Worm (Caenorhabditis elegans) whole organism, L1 larva: ENCODE data around the gene math-39.
A peak's percentile ranks its signal among the peaks of the same experiment; 100 is the strongest.

Experiments
- C16A3.4 ChIP-seq: fragments of 150-350 bp; optimal IDR thresholded peaks from 2 replicates; lab custom pipeline; 2014; ENCODE audit warnings: missing biosample characterization, missing genetic modification characterization
- ama-1 ChIP-seq: fragments of 150-350 bp; optimal IDR thresholded peaks from 2 replicates; lab custom pipeline; 2014
- blmp-1 ChIP-seq: fragments of 150-350 bp; optimal IDR thresholded peaks from 2 replicates; lab custom pipeline; 2014; ENCODE audit warnings: missing biosample characterization, missing genetic modification characterization
- ceh-88 ChIP-seq: fragments of 200-800 bp; sonication (Bioruptor generic); IDR thresholded peaks from 2 replicates; pipeline ENCODE4 v1.3.6; 2022; ENCODE audit warnings: missing genetic modification characterization, missing compliant biosample characterization
- dpl-1 ChIP-seq, 3 experiments: fragments of 150-350 bp in 2 of 3; sonication (generic microtip) in 1 of 3; optimal IDR thresholded peaks; 2 replicates each; lab custom pipeline; 2014 to 2017; ENCODE audit warnings: missing biosample characterization in 3 of 3, missing genetic modification characterization in 3 of 3, missing genetic modification reagents in 3 of 3
- efl-1 ChIP-seq, 4 experiments: fragments of 150-350 bp; optimal IDR thresholded peaks in 3 of 4; peaks in 1 of 4; 1 replicate in 1 of 4; 2 replicates in 3 of 4; lab custom pipeline; 2014; ENCODE audit warnings: missing biosample characterization in 2 of 4, missing genetic modification characterization in 2 of 4, missing genetic modification reagents in 2 of 4
- efl-3 ChIP-seq: fragments of 200-800 bp; sonication (Bioruptor generic); optimal IDR thresholded peaks from 2 replicates; lab custom pipeline; 2018; ENCODE audit warnings: mild to moderate bottlenecking, missing genetic modification characterization, missing compliant biosample characterization
- egl-13 ChIP-seq: sonication (generic microtip); optimal IDR thresholded peaks from 2 replicates; lab custom pipeline; 2016; ENCODE audit warnings: missing genotype, missing genetic modification reagents, missing genetic modification characterization, missing compliant biosample characterization
- elt-2 ChIP-seq: sonication (generic microtip); optimal IDR thresholded peaks from 2 replicates; lab custom pipeline; 2016; ENCODE audit warnings: missing genetic modification characterization, mild to moderate bottlenecking, inconsistent platforms, missing compliant biosample characterization, missing genetic modification reagents
- elt-3 ChIP-seq, 6 experiments: fragments of 150-350 bp in 1 of 6; sonication (generic microtip); optimal IDR thresholded peaks; 2 replicates each; lab custom pipeline; 2017 to 2018; ENCODE audit warnings: missing biosample characterization in 6 of 6, missing genetic modification characterization in 6 of 6, inconsistent platforms in 1 of 6
- grh-1 ChIP-seq: fragments of 200-800 bp; sonication (Bioruptor generic); IDR thresholded peaks from 2 replicates; pipeline ENCODE4 v1.3.6; 2022; ENCODE audit warnings: missing genetic modification reagents, missing genetic modification characterization, missing compliant biosample characterization
- hlh-17 ChIP-seq: fragments of 200-800 bp; sonication (Bioruptor generic); optimal IDR thresholded peaks from 2 replicates; lab custom pipeline; 2018; ENCODE audit warnings: missing genetic modification characterization, mild to moderate bottlenecking, missing compliant biosample characterization, moderate library complexity, borderline replicate concordance
- hlh-4 ChIP-seq: sonication (generic microtip); optimal IDR thresholded peaks from 2 replicates; lab custom pipeline; 2016; ENCODE audit warnings: mild to moderate bottlenecking, missing genetic modification characterization, missing compliant biosample characterization
- hpl-2 ChIP-seq: fragments of 150-350 bp; optimal IDR thresholded peaks from 2 replicates; lab custom pipeline; 2014; ENCODE audit warnings: missing biosample characterization, missing genetic modification reagents, missing genetic modification characterization
- irx-1 ChIP-seq: sonication (generic microtip); optimal IDR thresholded peaks from 2 replicates; lab custom pipeline; 2016; ENCODE audit warnings: missing genetic modification characterization, missing compliant biosample characterization
- isw-1 ChIP-seq: fragments of 200-800 bp; sonication (Bioruptor generic); IDR thresholded peaks from 2 replicates; pipeline ENCODE4 v1.3.6; 2022; ENCODE audit warnings: missing genetic modification characterization, missing compliant biosample characterization
- jun-1 ChIP-seq: fragments of 150-350 bp; optimal IDR thresholded peaks from 2 replicates; lab custom pipeline; 2014; ENCODE audit warnings: missing biosample characterization, missing genetic modification reagents, missing genetic modification characterization
- lin-13 ChIP-seq: fragments of 150-350 bp; optimal IDR thresholded peaks from 2 replicates; lab custom pipeline; 2014; ENCODE audit warnings: missing biosample characterization, missing genetic modification reagents, missing genetic modification characterization
- lin-14 ChIP-seq: fragments of 200-800 bp; sonication (Bioruptor generic); optimal IDR thresholded peaks from 2 replicates; lab custom pipeline; 2018; ENCODE audit warnings: mild to moderate bottlenecking, missing genetic modification characterization, moderate library complexity, missing compliant biosample characterization
- lin-39 ChIP-seq: fragments of 150-350 bp; optimal IDR thresholded peaks from 2 replicates; lab custom pipeline; 2014; ENCODE audit warnings: missing biosample characterization, missing genetic modification reagents, missing genetic modification characterization
- lsy-2 ChIP-seq, 2 experiments: fragments of 150-350 bp; optimal IDR thresholded peaks; 2 replicates each; lab custom pipeline; 2014; ENCODE audit warnings: missing biosample characterization in 2 of 2, missing genetic modification characterization in 2 of 2
- mdl-1 ChIP-seq, 2 experiments: fragments of 150-350 bp; optimal IDR thresholded peaks; 2 replicates each; lab custom pipeline; 2014 to 2017; ENCODE audit warnings: missing biosample characterization in 2 of 2, missing genetic modification characterization in 2 of 2, inconsistent platforms in 1 of 2
- nhr-11 ChIP-seq: fragments of 150-350 bp; optimal IDR thresholded peaks from 2 replicates; lab custom pipeline; 2014; ENCODE audit warnings: missing biosample characterization, missing genetic modification characterization
- nhr-19 ChIP-seq: fragments of 200-800 bp; sonication (Bioruptor generic); conservative IDR thresholded peaks from 2 replicates; pipeline ENCODE4 v1.3.6; 2022; ENCODE audit warnings: missing genetic modification characterization, missing compliant biosample characterization
- nhr-20 ChIP-seq: sonication (generic microtip); optimal IDR thresholded peaks from 2 replicates; lab custom pipeline; 2016; ENCODE audit warnings: mild to moderate bottlenecking, missing genetic modification characterization, missing compliant biosample characterization
- nhr-237 ChIP-seq: fragments of 150-350 bp; optimal IDR thresholded peaks from 2 replicates; lab custom pipeline; 2014; ENCODE audit warnings: missing biosample characterization, missing genetic modification characterization
- nhr-28 ChIP-seq: fragments of 150-350 bp; optimal IDR thresholded peaks from 2 replicates; lab custom pipeline; 2014; ENCODE audit warnings: missing biosample characterization, missing genetic modification characterization
- nhr-47 ChIP-seq: sonication (generic microtip); optimal IDR thresholded peaks from 2 replicates; lab custom pipeline; 2016; ENCODE audit warnings: mild to moderate bottlenecking, missing genetic modification characterization, moderate library complexity, missing compliant biosample characterization
- nhr-76 ChIP-seq: sonication (generic microtip); optimal IDR thresholded peaks from 2 replicates; lab custom pipeline; 2017; ENCODE audit warnings: missing biosample characterization, missing genetic modification characterization
- nhr-90 ChIP-seq: sonication (generic microtip); optimal IDR thresholded peaks from 2 replicates; lab custom pipeline; 2016; ENCODE audit warnings: mild to moderate bottlenecking, missing genetic modification characterization, missing compliant biosample characterization; ENCODE audit not compliant: poor library complexity
- pag-3 ChIP-seq: sonication (generic microtip); optimal IDR thresholded peaks from 2 replicates; lab custom pipeline; 2017; ENCODE audit warnings: missing genetic modification characterization, mild to moderate bottlenecking, missing compliant biosample characterization, antibody characterized with exemption, borderline replicate concordance; ENCODE audit not compliant: insufficient read depth
- pax-3 ChIP-seq: fragments of 200-800 bp; sonication (Bioruptor generic); optimal IDR thresholded peaks from 2 replicates; lab custom pipeline; 2018; ENCODE audit warnings: mild to moderate bottlenecking, missing genetic modification characterization, moderate library complexity, missing compliant biosample characterization
- pqm-1 ChIP-seq: sonication (generic microtip); optimal IDR thresholded peaks from 3 replicates; lab custom pipeline; 2017; ENCODE audit warnings: missing biosample characterization, missing genetic modification characterization
- rnt-1 ChIP-seq: sonication (generic microtip); optimal IDR thresholded peaks from 2 replicates; lab custom pipeline; 2016; ENCODE audit warnings: mild to moderate bottlenecking, missing genetic modification characterization, moderate library complexity, missing compliant biosample characterization
- sup-37 ChIP-seq: fragments of 200-800 bp; sonication (Bioruptor generic); optimal IDR thresholded peaks from 2 replicates; lab custom pipeline; 2018; ENCODE audit warnings: mild to moderate bottlenecking, missing genetic modification characterization, missing compliant biosample characterization
- tlp-1 ChIP-seq: fragments of 150-350 bp; optimal IDR thresholded peaks from 2 replicates; lab custom pipeline; 2014; ENCODE audit warnings: missing biosample characterization, missing genetic modification characterization
- unc-130 ChIP-seq: fragments of 150-350 bp; optimal IDR thresholded peaks from 2 replicates; lab custom pipeline; 2017; ENCODE audit warnings: missing biosample characterization, missing genetic modification characterization, inconsistent platforms
- unc-98 ChIP-seq: fragments of 200-800 bp; sonication (Bioruptor generic); IDR thresholded peaks from 2 replicates; pipeline ENCODE4 v1.3.6; 2022; ENCODE audit warnings: missing genetic modification characterization, missing compliant biosample characterization
- xbp-1 ChIP-seq: sonication (generic microtip); optimal IDR thresholded peaks from 2 replicates; lab custom pipeline; 2016; ENCODE audit warnings: missing genetic modification characterization, missing compliant biosample characterization
- zip-4 ChIP-seq: fragments of 200-800 bp; sonication (Bioruptor generic); optimal IDR thresholded peaks from 2 replicates; lab custom pipeline; 2018; ENCODE audit warnings: mild to moderate bottlenecking, missing genetic modification characterization, moderate library complexity, missing compliant biosample characterization
- ztf-11 ChIP-seq, 2 experiments: sonication (generic microtip); optimal IDR thresholded peaks; 2 replicates each; lab custom pipeline; 2016 to 2017; ENCODE audit warnings: missing genetic modification characterization in 2 of 2, missing biosample characterization in 1 of 2, missing compliant biosample characterization in 1 of 2

Gene math-39

ce11 chrII:1844552-1844951 is 12.4 kb downstream of the math-39 start:
- TF ChIP-seq elt-3 (tag; optimal IDR thresholded peaks at IDR 0.05; lab: Kevin White, UChicago) (no peak), nhr-28 (no peak), jun-1 (tag; lab: Kevin White, UChicago) (no peak), ama-1 (no peak), efl-1 (optimal IDR thresholded peaks at IDR 0.05; lab: Kevin White, UChicago) (no peak), efl-1 (GFP tag; optimal IDR thresholded peaks at IDR 0.05 in 1 of 2; lab: Kevin White, UChicago) (no peak), nhr-90 (tag; lab: Kevin White, UChicago) (no peak), hlh-17 (GFP tag; lab: Kevin White, UChicago) (no peak)

DNA sequence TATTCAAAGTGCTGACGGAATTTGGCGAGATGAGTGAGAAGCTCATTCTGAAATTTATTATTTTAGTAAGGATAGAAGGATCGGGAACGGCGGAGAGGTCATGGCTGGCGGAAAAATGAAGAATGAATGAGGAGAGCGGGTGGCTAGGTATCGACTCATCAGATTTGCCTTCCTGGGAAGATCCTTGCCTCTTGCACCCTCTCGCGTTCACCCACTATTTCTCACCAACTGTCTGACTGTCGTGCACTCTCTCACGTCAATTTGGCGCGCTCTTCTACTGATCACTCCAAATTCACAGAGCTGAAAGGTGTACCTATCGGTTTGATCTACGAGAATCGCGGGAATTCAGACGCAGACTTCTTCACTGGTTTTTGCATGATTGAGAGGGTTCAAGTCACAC is 16.0 kb downstream of the math-39 start, which contains the start of gene fbxb-97:
Gene fbxb-97 (minus strand): TSS at position 53 of the 400 bp plus-strand sequence.
- TF ChIP-seq efl-1 (optimal IDR thresholded peaks at IDR 0.05; lab: Kevin White, UChicago) (peak in 1 of 2 experiments; percentile 48), efl-1 (GFP tag; optimal IDR thresholded peaks at IDR 0.05 in 1 of 2; lab: Kevin White, UChicago) (no peak), ztf-11 (tag; optimal IDR thresholded peaks at IDR 0.05; lab: Kevin White, UChicago) (no peak)
- TF ChIP-seq, all 84 proteins: peak for 1

- no peak for TF ChIP-seq lin-13 (GFP tag; lab: Kevin White, UChicago)
- TF ChIP-seq hpl-2 = no peak
- no peak for TF ChIP-seq pax-3 (tag; lab: Kevin White, UChicago)
- TF ChIP-seq jun-1 (tag; lab: Kevin White, UChicago) = no peak
- TF ChIP-seq egl-13 (tag; lab: Kevin White, UChicago) = no peak
- TF ChIP-seq nhr-11 = no peak
- TF ChIP-seq ama-1 = no peak
- no peak for TF ChIP-seq efl-3
- no peak for TF ChIP-seq xbp-1 (tag; lab: Kevin White, UChicago)
- TF ChIP-seq C16A3.4 (tag; lab: Kevin White, UChicago) = no peak
- TF ChIP-seq nhr-90 (tag; lab: Kevin White, UChicago) = no peak
- no peak for TF ChIP-seq ceh-88 (GFP tag; lab: Robert Waterston, UW)
- no peak for TF ChIP-seq sup-37
- no peak for TF ChIP-seq efl-1 (optimal IDR thresholded peaks at IDR 0.05; lab: Kevin White, UChicago)
- no peak for TF ChIP-seq efl-1 (GFP tag; optimal IDR thresholded peaks at IDR 0.05 in 1 of 2; lab: Kevin White, UChicago)
- no peak for TF ChIP-seq irx-1 (tag; lab: Kevin White, UChicago)
- no peak for TF ChIP-seq lin-39 (tag; lab: Kevin White, UChicago)
- no peak for TF ChIP-seq zip-4 (GFP tag; lab: Kevin White, UChicago)
- no peak for TF ChIP-seq nhr-237
Observed at ce11 chrII:1850299-1850698, 18.2 kb downstream of the math-39 start, which contains the start of gene fbxb-96. Gene fbxb-96, minus strand, starts transcription at chrII:1850399.

- TF ChIP-seq elt-2 (tag; lab: Kevin White, UChicago) (peak; percentile 81), elt-3 (tag; optimal IDR thresholded peaks at IDR 0.05; lab: Kevin White, UChicago) (peak in 5 of 6 experiments; percentile 56 to 80 (median 70)), lin-13 (GFP tag; lab: Kevin White, UChicago) (no peak), blmp-1 (tag; lab: Kevin White, UChicago) (peak; percentile 26)
Observed at ce11 chrII:1850840-1851294, 18.7 kb downstream of the math-39 start, which contains the start of gene C52E2.3. Gene C52E2.3, plus strand, starts transcription at chrII:1851244.

DNA sequence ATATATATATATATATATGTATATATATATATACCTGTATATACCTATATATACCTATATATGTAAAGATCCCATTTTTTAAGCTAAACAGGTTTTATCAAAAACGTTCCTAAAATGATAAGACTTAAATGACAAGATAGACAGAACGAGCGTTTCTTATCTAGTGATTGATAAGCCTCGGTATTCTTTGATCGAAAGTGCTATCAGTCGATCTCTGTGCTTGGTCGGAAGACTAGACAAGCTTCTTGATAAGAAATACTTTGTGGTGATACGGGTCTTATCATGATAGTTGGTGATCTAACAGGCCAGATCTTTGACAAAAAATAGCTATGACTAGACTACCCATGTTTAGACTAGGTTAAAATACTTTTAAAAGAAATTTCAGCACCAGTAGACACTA is 19.6 kb downstream of the math-39 start:
- TF ChIP-seq tlp-1 (tag; lab: Kevin White, UChicago) (peak; percentile 84), grh-1 (GFP tag; lab: Robert Waterston, UW) (no peak), isw-1 (GFP tag; lab: Robert Waterston, UW) (no peak), blmp-1 (tag; lab: Kevin White, UChicago) (peak; percentile 40), nhr-76 (tag; lab: Kevin White, UChicago) (no peak), lin-13 (GFP tag; lab: Kevin White, UChicago) (no peak), nhr-20 (tag; lab: Kevin White, UChicago) (peak; percentile 58), nhr-19 (GFP tag; lab: Robert Waterston, UW) (peak; percentile 43; the same call in 1 of the 2 replicates), rnt-1 (tag; lab: Kevin White, UChicago) (no peak), ceh-88 (GFP tag; lab: Robert Waterston, UW) (no peak), nhr-90 (tag; lab: Kevin White, UChicago) (peak; percentile 48), pag-3 (tag; lab: Kevin White, UChicago) (no peak), pqm-1 (tag; lab: Kevin White, UChicago) (peak; percentile 92), unc-98 (no peak), nhr-47 (no peak), mdl-1 (tag; optimal IDR thresholded peaks at IDR 0.05; lab: Kevin White, UChicago) (peak in 1 of 2 experiments; percentile 7), dpl-1 (GFP tag; optimal IDR thresholded peaks at IDR 0.05; lab: Kevin White, UChicago) (no peak), efl-1 (optimal IDR thresholded peaks at IDR 0.05; lab: Kevin White, UChicago) (no peak), efl-1 (GFP tag; optimal IDR thresholded peaks at IDR 0.05 in 1 of 2; lab: Kevin White, UChicago) (peak in 1 of 2 experiments; percentile 35), hlh-4 (tag; lab: Kevin White, UChicago) (no peak), jun-1 (tag; lab: Kevin White, UChicago) (peak; percentile 92), lsy-2 (tag; optimal IDR thresholded peaks at IDR 0.05; lab: Kevin White, UChicago) (peak in 1 of 2 experiments; percentile 34), unc-130 (tag; lab: Kevin White, UChicago) (no peak), lin-14 (GFP tag; lab: Kevin White, UChicago) (peak; percentile 68)
